Worm (Caenorhabditis elegans): Measurements from ENCODE around the gene zig-13.
A peak's percentile ranks its signal among the peaks of the same experiment; 100 is the strongest.

The zig-13 gene

ce11 chrIII:184335-184734 lies 27.8 kb upstream of the zig-13 start:
- TF ChIP-seq pes-1 (GFP tag; IDR thresholded peaks at IDR 0.05) (no peak), ama-1 (optimal IDR thresholded peaks at IDR 0.05) (no peak), aly-1 (tag; optimal IDR thresholded peaks at IDR 0.05) (no peak), tra-4 (tag; optimal IDR thresholded peaks at IDR 0.05) (no peak)

- no peak for TF ChIP-seq ama-1 (optimal IDR thresholded peaks at IDR 0.05)
- TF ChIP-seq F13C5.2 (tag; optimal IDR thresholded peaks at IDR 0.05), result no peak
- TF ChIP-seq hmg-4 (GFP tag; optimal IDR thresholded peaks at IDR 0.05), result no peak
- TF ChIP-seq sea-1 (GFP tag; conservative IDR thresholded peaks at IDR 0.05), result no peak
- TF ChIP-seq ceh-36 (tag; optimal IDR thresholded peaks at IDR 0.05), result no peak
- TF ChIP-seq ceh-13 (GFP tag; optimal IDR thresholded peaks at IDR 0.05), result no peak
- TF ChIP-seq scrt-1 (GFP tag; IDR thresholded peaks at IDR 0.05), result no peak
- TF ChIP-seq tra-4 (tag; optimal IDR thresholded peaks at IDR 0.05), result no peak
- no peak for TF ChIP-seq aly-1 (tag; optimal IDR thresholded peaks at IDR 0.05)
- no peak for TF ChIP-seq ets-7 (tag; optimal IDR thresholded peaks at IDR 0.05)
- TF ChIP-seq tbx-11 (GFP tag; IDR thresholded peaks at IDR 0.05), result no peak
- no peak for TF ChIP-seq pes-1 (GFP tag; IDR thresholded peaks at IDR 0.05)
- no peak for TF ChIP-seq tbx-37 (GFP tag; conservative IDR thresholded peaks at IDR 0.05)
Observed at ce11 chrIII:183072-183471, 26.5 kb upstream of the zig-13 start.

- TF ChIP-seq ceh-13 (GFP tag; optimal IDR thresholded peaks at IDR 0.05) (peak; percentile 12), tbx-11 (GFP tag; IDR thresholded peaks at IDR 0.05) (no peak)
Observed at ce11 chrIII:182080-182479, 25.5 kb upstream of the zig-13 start, which contains the start of gene F40G9.15. Gene F40G9.15, plus strand, starts transcription at chrIII:182380.

- TF ChIP-seq aly-1 (tag; optimal IDR thresholded peaks at IDR 0.05) (no peak), sea-1 (GFP tag; conservative IDR thresholded peaks at IDR 0.05) (no peak), tbx-37 (GFP tag; conservative IDR thresholded peaks at IDR 0.05) (no peak), F13C5.2 (tag; optimal IDR thresholded peaks at IDR 0.05) (no peak), ama-1 (optimal IDR thresholded peaks at IDR 0.05) (no peak), hmg-4 (GFP tag; optimal IDR thresholded peaks at IDR 0.05) (no peak), scrt-1 (GFP tag; IDR thresholded peaks at IDR 0.05) (no peak), ceh-36 (tag; optimal IDR thresholded peaks at IDR 0.05) (no peak), tbx-11 (GFP tag; IDR thresholded peaks at IDR 0.05) (no peak), flt-1 (GFP tag; IDR thresholded peaks at IDR 0.05) (no peak), tra-4 (tag; optimal IDR thresholded peaks at IDR 0.05) (no peak), ceh-13 (GFP tag; optimal IDR thresholded peaks at IDR 0.05) (no peak), ets-7 (tag; optimal IDR thresholded peaks at IDR 0.05) (no peak), pes-1 (GFP tag; IDR thresholded peaks at IDR 0.05) (no peak), B0310.2 (tag; optimal IDR thresholded peaks at IDR 0.05) (no peak), hnd-1 (tag; optimal IDR thresholded peaks at IDR 0.05) (no peak), hmbx-1 (tag; optimal IDR thresholded peaks at IDR 0.05) (no peak)
Observed at ce11 chrIII:180963-181362, 24.4 kb upstream of the zig-13 start, which contains the start of gene F40G9.5. Gene F40G9.5, plus strand, starts transcription at chrIII:181263.

ce11 chrIII:179123-179592 lies 22.6 kb upstream of the zig-13 start, which contains the start of gene F40G9.6:
Gene F40G9.6, plus strand, starts transcription at chrIII:179542.
- TF ChIP-seq sea-1 (GFP tag; conservative IDR thresholded peaks at IDR 0.05), result no peak
- TF ChIP-seq hnd-1 (tag; optimal IDR thresholded peaks at IDR 0.05), result no peak
- TF ChIP-seq F13C5.2 (tag; optimal IDR thresholded peaks at IDR 0.05), result no peak
- peak; percentile 60 for TF ChIP-seq hmg-4 (GFP tag; optimal IDR thresholded peaks at IDR 0.05)
- TF ChIP-seq ceh-13 (GFP tag; optimal IDR thresholded peaks at IDR 0.05), result no peak
- 0 out of 2 replicates have a peak, but pooled peaks have one; percentile 37 for TF ChIP-seq tbx-11 (GFP tag; IDR thresholded peaks at IDR 0.05)
- no peak for TF ChIP-seq pes-1 (GFP tag; IDR thresholded peaks at IDR 0.05)

ce11 chrIII:178126-178525 lies 21.6 kb upstream of the zig-13 start:
- TF ChIP-seq sea-1 (GFP tag; conservative IDR thresholded peaks at IDR 0.05) (peak; percentile 67; the same call in 1 of the 2 replicates), ama-1 (optimal IDR thresholded peaks at IDR 0.05) (peak; percentile 91), ceh-13 (GFP tag; optimal IDR thresholded peaks at IDR 0.05) (no peak)

ce11 chrIII:177715-178114 lies 21.2 kb upstream of the zig-13 start, which contains the start of gene F40G9.14:
Gene F40G9.14, minus strand, starts transcription at chrIII:177815.
- TF ChIP-seq F13C5.2 (tag; optimal IDR thresholded peaks at IDR 0.05), result no peak
- TF ChIP-seq hmbx-1 (tag; optimal IDR thresholded peaks at IDR 0.05), result no peak
- TF ChIP-seq scrt-1 (GFP tag; IDR thresholded peaks at IDR 0.05), result no peak
- TF ChIP-seq ama-1 (optimal IDR thresholded peaks at IDR 0.05), result no peak
- no peak for TF ChIP-seq flt-1 (GFP tag; IDR thresholded peaks at IDR 0.05)
- no peak for TF ChIP-seq ceh-36 (tag; optimal IDR thresholded peaks at IDR 0.05)
- TF ChIP-seq sea-1 (GFP tag; conservative IDR thresholded peaks at IDR 0.05), result no peak
- no peak for TF ChIP-seq tra-4 (tag; optimal IDR thresholded peaks at IDR 0.05)
- TF ChIP-seq pes-1 (GFP tag; IDR thresholded peaks at IDR 0.05), result no peak
- no peak for TF ChIP-seq tbx-11 (GFP tag; IDR thresholded peaks at IDR 0.05)
- TF ChIP-seq aly-1 (tag; optimal IDR thresholded peaks at IDR 0.05), result no peak

- TF ChIP-seq sea-1 (GFP tag; conservative IDR thresholded peaks at IDR 0.05), result no peak
- no peak for TF ChIP-seq pes-1 (GFP tag; IDR thresholded peaks at IDR 0.05)
- no peak for TF ChIP-seq F13C5.2 (tag; optimal IDR thresholded peaks at IDR 0.05)
- TF ChIP-seq ceh-13 (GFP tag; optimal IDR thresholded peaks at IDR 0.05), result no peak
- no peak for TF ChIP-seq ama-1 (optimal IDR thresholded peaks at IDR 0.05)
- no peak for TF ChIP-seq aly-1 (tag; optimal IDR thresholded peaks at IDR 0.05)
- TF ChIP-seq flt-1 (GFP tag; IDR thresholded peaks at IDR 0.05), result no peak
- TF ChIP-seq tbx-37 (GFP tag; conservative IDR thresholded peaks at IDR 0.05), result no peak
- no peak for TF ChIP-seq hmbx-1 (tag; optimal IDR thresholded peaks at IDR 0.05)
- no peak for TF ChIP-seq tbx-11 (GFP tag; IDR thresholded peaks at IDR 0.05)
- TF ChIP-seq ets-7 (tag; optimal IDR thresholded peaks at IDR 0.05), result no peak
- no peak for TF ChIP-seq tra-4 (tag; optimal IDR thresholded peaks at IDR 0.05)
- TF ChIP-seq hnd-1 (tag; optimal IDR thresholded peaks at IDR 0.05), result no peak
Observed at ce11 chrIII:175733-176132, 19.2 kb upstream of the zig-13 start, which contains the start of gene clec-148. Gene clec-148, minus strand, starts transcription at chrIII:175833.

All from whole organism, early embryonic.